Fruit fly (Drosophila melanogaster) whole organism, wandering third instar larva: Measurements from ENCODE around the gene Lsp1beta.

Experiments
- Sp1 ChIP-seq: fragments of 200-800 bp; sonication (Bioruptor generic); optimal IDR thresholded peaks from 3 replicates; lab custom pipeline; 2019; ENCODE audit warnings: missing biosample characterization, mild to moderate bottlenecking, missing genetic modification characterization, moderate library complexity
- br ChIP-seq: fragments of 200-800 bp; sonication (Bioruptor generic); optimal IDR thresholded peaks from 2 replicates; lab custom pipeline; 2016; ENCODE audit warnings: missing biosample characterization, missing genetic modification characterization
- psq ChIP-seq: fragments of 200-800 bp; sonication (Bioruptor generic); optimal IDR thresholded peaks from 3 replicates; lab custom pipeline; 2017; ENCODE audit warnings: missing biosample characterization, mild to moderate bottlenecking, missing genetic modification characterization, moderate library complexity

DNA sequence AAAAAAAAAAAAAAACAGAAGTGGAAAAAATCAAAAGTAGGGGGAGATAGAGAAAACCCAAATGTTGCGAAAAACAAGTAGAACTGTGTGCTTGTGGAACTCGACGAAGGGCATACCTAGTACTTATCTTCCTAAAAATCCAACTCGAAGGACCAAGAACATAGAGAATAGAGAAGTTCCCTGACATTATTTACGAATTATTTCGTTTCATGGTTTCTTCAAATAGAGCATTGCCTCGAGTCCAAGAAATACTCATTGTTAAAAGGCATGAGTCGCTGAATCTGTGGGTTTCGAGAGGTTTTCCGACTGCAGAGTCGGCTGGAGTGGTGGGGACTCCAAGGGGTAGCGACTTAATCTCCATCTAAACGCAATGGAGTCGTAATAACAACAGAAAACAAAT, 5.1 kb upstream of the Lsp1beta start:
- TF ChIP-seq br (no peak), psq (GFP tag; lab: Kevin White, UChicago) (no peak), Sp1 (no peak)
